Worm (Caenorhabditis elegans): Measurements from ENCODE around the gene clec-133.

The clec-133 gene

DNA sequence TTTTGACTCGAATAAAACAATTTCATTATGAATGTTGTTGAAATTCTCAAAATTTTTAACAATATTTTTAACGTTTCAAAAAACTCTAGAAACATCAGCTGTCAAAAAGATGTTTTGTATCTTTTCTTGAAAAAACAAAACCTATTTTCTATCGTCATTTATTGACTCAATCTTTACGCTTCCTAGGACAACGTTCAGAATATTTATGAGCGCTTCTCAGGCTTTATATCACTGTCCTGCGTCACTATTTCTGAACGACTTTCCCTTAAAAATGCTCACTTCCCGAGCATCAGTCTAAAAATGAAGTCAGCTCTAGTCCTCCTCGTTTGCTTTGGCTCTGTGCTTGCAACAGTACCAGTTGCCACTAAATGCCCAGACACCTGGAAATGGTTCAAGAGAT is at the start of gene clec-133:
Gene clec-133 (plus strand): TSS at position 301 of the 400 bp plus-strand sequence.
- TF ChIP-seq him-1 (tag; optimal IDR thresholded peaks at IDR 0.05) (no peak), W03F9.2 (tag; optimal IDR thresholded peaks at IDR 0.05) (no peak), dao-5 (tag; optimal IDR thresholded peaks at IDR 0.05) (no peak)

ce11 chrII:3540151-3540550 is 38.1 kb upstream of the clec-133 start:
- TF ChIP-seq dao-5 (tag; optimal IDR thresholded peaks at IDR 0.05) (no peak), W03F9.2 (tag; optimal IDR thresholded peaks at IDR 0.05) (no peak), him-1 (tag; optimal IDR thresholded peaks at IDR 0.05) (no peak)

- TF ChIP-seq him-1 (tag; optimal IDR thresholded peaks at IDR 0.05), result no peak
- no peak for TF ChIP-seq W03F9.2 (tag; optimal IDR thresholded peaks at IDR 0.05)
- no peak for TF ChIP-seq dao-5 (tag; optimal IDR thresholded peaks at IDR 0.05)
These were observed 31.8 kb upstream of the clec-133 start, which contains the start of gene apd-3 for ce11 chrII:3546381-3546931. TSS of gene apd-3 (minus strand) at chrII:3546431.

ce11 chrII:3547282-3547681 is 30.9 kb upstream of the clec-133 start:
- no peak for TF ChIP-seq dao-5 (tag; optimal IDR thresholded peaks at IDR 0.05)
- TF ChIP-seq W03F9.2 (tag; optimal IDR thresholded peaks at IDR 0.05), result no peak
- TF ChIP-seq him-1 (tag; optimal IDR thresholded peaks at IDR 0.05), result peak; percentile 3

DNA sequence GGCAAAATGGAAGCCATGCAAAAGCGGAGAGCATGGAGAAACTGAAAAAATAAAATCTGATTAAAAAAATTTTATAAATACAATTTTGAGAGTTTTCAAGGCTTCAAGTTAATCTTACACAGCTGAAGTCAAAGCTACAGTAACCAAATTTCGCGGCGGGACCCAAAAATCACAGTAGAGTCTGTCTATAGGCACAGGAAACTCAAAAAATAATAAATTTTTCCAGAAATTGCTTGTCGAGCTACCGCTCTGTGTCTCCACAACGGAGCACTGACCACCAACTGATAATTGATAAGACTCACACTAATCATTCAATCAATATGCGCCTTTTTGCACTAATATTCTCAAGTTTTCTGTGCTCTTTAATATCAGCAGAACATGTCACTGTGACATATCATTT is 27.9 kb upstream of the clec-133 start, which contains the start of gene W10G11.19:
Gene W10G11.19 (plus strand): TSS at position 301 of the 400 bp plus-strand sequence.
- TF ChIP-seq him-1 (tag; optimal IDR thresholded peaks at IDR 0.05) (no peak), dao-5 (tag; optimal IDR thresholded peaks at IDR 0.05) (no peak), W03F9.2 (tag; optimal IDR thresholded peaks at IDR 0.05) (no peak)

DNA sequence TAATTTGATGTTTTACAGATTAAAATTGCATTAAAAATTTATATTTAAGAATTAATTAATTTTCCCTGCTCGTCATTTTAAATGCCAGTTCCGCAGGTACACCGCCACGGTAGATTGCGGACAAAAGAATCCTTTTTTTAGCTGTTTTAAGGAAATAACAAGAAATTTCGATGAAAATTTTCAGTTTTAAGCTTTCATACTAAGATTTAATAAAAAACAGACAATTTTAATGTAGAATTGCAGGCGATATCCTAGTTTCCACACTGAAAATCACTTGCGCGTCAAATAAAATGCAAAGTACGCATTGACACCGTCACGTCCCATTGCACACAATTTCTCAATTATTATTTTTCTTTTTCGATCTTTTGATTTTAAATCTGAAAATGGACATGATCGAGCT is 24.8 kb upstream of the clec-133 start, which contains the start of gene dnc-3:
Gene dnc-3 (plus strand): TSS at position 272 of the 400 bp plus-strand sequence.
- no peak for TF ChIP-seq him-1 (tag; optimal IDR thresholded peaks at IDR 0.05)
- no peak for TF ChIP-seq dao-5 (tag; optimal IDR thresholded peaks at IDR 0.05)
- TF ChIP-seq W03F9.2 (tag; optimal IDR thresholded peaks at IDR 0.05), result peak; percentile 41

DNA sequence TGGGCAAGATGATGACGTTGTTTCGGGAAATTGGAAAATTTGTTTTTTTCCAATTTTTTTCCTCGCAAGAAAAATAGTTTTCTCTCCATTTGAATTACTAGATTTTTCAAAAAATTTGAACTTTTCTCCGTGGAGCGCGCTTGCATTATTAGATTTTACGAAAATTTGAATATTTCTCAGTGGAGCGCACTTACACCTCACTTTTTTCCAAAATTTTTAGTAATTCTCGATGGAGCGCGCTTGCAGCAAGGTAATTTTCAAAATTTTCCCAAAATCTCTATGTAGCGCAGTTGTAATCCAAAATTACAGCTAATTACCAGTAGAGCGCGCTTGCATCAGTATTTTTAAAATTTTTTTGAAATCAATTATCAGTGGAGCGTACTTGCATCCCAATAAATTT is 23.5 kb upstream of the clec-133 start:
- TF ChIP-seq him-1 (tag; optimal IDR thresholded peaks at IDR 0.05) (no peak), dao-5 (tag; optimal IDR thresholded peaks at IDR 0.05) (no peak), W03F9.2 (tag; optimal IDR thresholded peaks at IDR 0.05) (no peak)

- TF ChIP-seq W03F9.2 (tag; optimal IDR thresholded peaks at IDR 0.05) (no peak), him-1 (tag; optimal IDR thresholded peaks at IDR 0.05) (no peak), dao-5 (tag; optimal IDR thresholded peaks at IDR 0.05) (no peak)
These were observed 22.9 kb upstream of the clec-133 start for ce11 chrII:3555281-3555680.

ce11 chrII:3556584-3556983 is 21.6 kb upstream of the clec-133 start:
- no peak for TF ChIP-seq him-1 (tag; optimal IDR thresholded peaks at IDR 0.05)
- no peak for TF ChIP-seq dao-5 (tag; optimal IDR thresholded peaks at IDR 0.05)
- TF ChIP-seq W03F9.2 (tag; optimal IDR thresholded peaks at IDR 0.05), result no peak

- TF ChIP-seq him-1 (tag; optimal IDR thresholded peaks at IDR 0.05), result no peak
- no peak for TF ChIP-seq W03F9.2 (tag; optimal IDR thresholded peaks at IDR 0.05)
- TF ChIP-seq dao-5 (tag; optimal IDR thresholded peaks at IDR 0.05), result no peak
These were observed 20.8 kb upstream of the clec-133 start, which contains the start of gene lgc-45 for ce11 chrII:3557417-3557816. TSS of gene lgc-45 (plus strand) at chrII:3557472.

DNA sequence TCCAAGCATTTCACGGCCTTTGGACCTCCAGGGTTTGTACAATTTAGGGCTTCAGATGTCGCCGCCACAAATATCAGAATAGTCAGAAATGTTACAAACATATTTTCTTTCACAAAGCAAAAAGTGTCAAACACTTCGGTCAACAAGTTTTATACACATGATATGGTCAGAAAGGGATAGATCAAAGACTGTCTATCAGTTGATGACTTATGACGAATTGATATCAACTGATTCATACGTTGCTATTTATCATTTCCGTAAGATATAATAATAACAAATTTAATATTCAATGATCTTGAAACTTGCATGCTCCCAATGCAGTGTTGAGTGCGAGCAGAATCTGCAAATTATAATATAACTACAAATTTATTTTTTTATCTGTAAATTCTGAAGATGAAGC is 17.6 kb upstream of the clec-133 start, which contains the start of gene W10G11.1:
Gene W10G11.1 (minus strand): TSS at position 101 of the 400 bp plus-strand sequence.
- TF ChIP-seq dao-5 (tag; optimal IDR thresholded peaks at IDR 0.05) (no peak), W03F9.2 (tag; optimal IDR thresholded peaks at IDR 0.05) (no peak), him-1 (tag; optimal IDR thresholded peaks at IDR 0.05) (no peak)

DNA sequence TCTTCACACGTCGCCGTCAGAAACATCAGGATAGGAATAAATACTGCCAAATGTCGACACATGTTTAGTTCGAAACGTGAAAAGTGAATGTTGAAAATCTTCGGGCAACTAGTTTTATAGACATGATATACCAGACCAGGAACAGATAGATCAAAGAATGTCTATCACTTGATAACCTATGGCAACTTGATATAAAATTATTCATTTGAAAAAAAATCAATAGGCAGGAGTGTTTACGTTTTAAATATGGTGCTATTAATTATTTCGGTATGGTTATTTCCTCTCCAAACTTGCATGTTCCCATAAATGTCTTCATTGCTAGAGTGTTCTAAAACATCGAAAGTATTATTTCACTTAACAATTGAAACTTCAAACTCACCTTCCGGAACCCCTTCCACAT is 16.7 kb upstream of the clec-133 start, which contains the start of gene W10G11.2:
Gene W10G11.2 (minus strand): TSS at position 101 of the 400 bp plus-strand sequence.
- TF ChIP-seq him-1 (tag; optimal IDR thresholded peaks at IDR 0.05) (no peak), dao-5 (tag; optimal IDR thresholded peaks at IDR 0.05) (no peak), W03F9.2 (tag; optimal IDR thresholded peaks at IDR 0.05) (no peak)

- TF ChIP-seq dao-5 (tag; optimal IDR thresholded peaks at IDR 0.05) (no peak), him-1 (tag; optimal IDR thresholded peaks at IDR 0.05) (no peak), W03F9.2 (tag; optimal IDR thresholded peaks at IDR 0.05) (no peak)
These were observed 15.8 kb upstream of the clec-133 start, which contains the start of gene W10G11.3 for ce11 chrII:3562419-3562818. TSS of gene W10G11.3 (minus strand) at chrII:3562519.

ce11 chrII:3567066-3567465 is 11.2 kb upstream of the clec-133 start:
- TF ChIP-seq him-1 (tag; optimal IDR thresholded peaks at IDR 0.05) (no peak), W03F9.2 (tag; optimal IDR thresholded peaks at IDR 0.05) (no peak), dao-5 (tag; optimal IDR thresholded peaks at IDR 0.05) (no peak)

- TF ChIP-seq dao-5 (tag; optimal IDR thresholded peaks at IDR 0.05), result peak; percentile 18
These were observed 10.6 kb upstream of the clec-133 start for ce11 chrII:3567576-3567975.

Data from whole organism, L4/young adult.